Worm (Caenorhabditis elegans): ENCODE data around the gene vps-15.

- TF ChIP-seq lin-15B (tag; optimal IDR thresholded peaks at IDR 0.05) (no peak), mep-1 (tag; optimal IDR thresholded peaks at IDR 0.05) (no peak), ceh-63 (GFP tag; optimal IDR thresholded peaks at IDR 0.05) (no peak), skn-1 (tag; optimal IDR thresholded peaks at IDR 0.05) (no peak), lin-13 (GFP tag; optimal IDR thresholded peaks at IDR 0.05) (no peak), nhr-90 (tag; optimal IDR thresholded peaks at IDR 0.05; ENCODE audit: poor library complexity) (no peak), sox-4 (tag; optimal IDR thresholded peaks at IDR 0.05) (no peak), ceh-8 (GFP tag; optimal IDR thresholded peaks at IDR 0.05) (no peak)
Observed at ce11 chrII:11954208-11954607, 38.6 kb upstream of the vps-15 start, which contains the start of gene W03C9.6.

All from whole organism, L1 larva.